Worm (Caenorhabditis elegans): Measurements from ENCODE around the gene C54H2.4.
A peak's percentile ranks its signal among the peaks of the same experiment; 100 is the strongest.

C54H2.4 gene

ce11 chrX:5801156-5801592, 30.6 kb upstream of the C54H2.4 start (continued):
- TF ChIP-seq lin-29 (GFP tag; IDR thresholded peaks at IDR 0.05): peak; percentile 64; the same call in 1 of the 2 replicates
- peak; percentile 26 for TF ChIP-seq ceh-28 (tag; optimal IDR thresholded peaks at IDR 0.05)
- peak; percentile 68 for TF ChIP-seq T20F7.1 (GFP tag; optimal IDR thresholded peaks at IDR 0.05)
- peak; percentile 67 for TF ChIP-seq nhr-10 (tag; optimal IDR thresholded peaks at IDR 0.05)
- TF ChIP-seq daf-16 (GFP tag; optimal IDR thresholded peaks at IDR 0.05): peak; percentile 86 to 90
- peak; percentile 75 for TF ChIP-seq daf-16 (tag; optimal IDR thresholded peaks at IDR 0.05)
- TF ChIP-seq dmd-9 (GFP tag; IDR thresholded peaks at IDR 0.05): peak; percentile 86
- TF ChIP-seq unc-62 (GFP tag; optimal IDR thresholded peaks at IDR 0.05 in 1 of 2): peak in 1 of 2 experiments; percentile 57
- no peak for TF ChIP-seq unc-62 (tag; optimal IDR thresholded peaks at IDR 0.05)
- no peak for TF ChIP-seq daf-8 (GFP tag; IDR thresholded peaks at IDR 0.05)
- TF ChIP-seq hlh-30 (tag; optimal IDR thresholded peaks at IDR 0.05; ENCODE audit: insufficient read depth): peak; percentile 81
- peak; percentile 90 for TF ChIP-seq spr-3 (GFP tag; optimal IDR thresholded peaks at IDR 0.05)
- TF ChIP-seq egl-27 (tag; optimal IDR thresholded peaks at IDR 0.05): peak; percentile 74
- peak; percentile 87 for TF ChIP-seq mes-2 (tag; optimal IDR thresholded peaks at IDR 0.05; ENCODE audit: poor library complexity, severe bottlenecking)
- TF ChIP-seq hif-1 (tag; optimal IDR thresholded peaks at IDR 0.05): peak; percentile 59 to 63
- TF ChIP-seq tra-1 (GFP tag; IDR thresholded peaks at IDR 0.05): peak; percentile 88
- no peak for TF ChIP-seq ZK546.5 (tag; optimal IDR thresholded peaks at IDR 0.05)
- no peak for TF ChIP-seq fos-1 (tag; optimal IDR thresholded peaks at IDR 0.05)
- TF ChIP-seq mdl-1 (tag; optimal IDR thresholded peaks at IDR 0.05): peak; percentile 47 to 74
- TF ChIP-seq lin-38 (GFP tag; IDR thresholded peaks at IDR 0.05): peak; percentile 84
- TF ChIP-seq skn-1 (tag; optimal IDR thresholded peaks at IDR 0.05): no peak
- peak; percentile 92 for TF ChIP-seq vab-7 (GFP tag; IDR thresholded peaks at IDR 0.05)
- TF ChIP-seq zfp-2 (tag; optimal IDR thresholded peaks at IDR 0.05): peak; percentile 48
- no peak for TF ChIP-seq ztf-11 (tag; optimal IDR thresholded peaks at IDR 0.05)
- peak; percentile 7 for TF ChIP-seq pqm-1 (tag; optimal IDR thresholded peaks at IDR 0.05)
- TF ChIP-seq nhr-25 (tag; optimal IDR thresholded peaks at IDR 0.05; ENCODE audit: borderline replicate concordance, insufficient read depth): peak; percentile 89
- TF ChIP-seq saeg-2 (GFP tag; IDR thresholded peaks at IDR 0.05): peak; percentile 87; the same call in 1 of the 2 replicates
- TF ChIP-seq ceh-62 (tag; optimal IDR thresholded peaks at IDR 0.05): no peak
- TF ChIP-seq nhr-41 (GFP tag; IDR thresholded peaks at IDR 0.05): 0 out of 2 replicates have a peak, but pooled peaks have one; percentile 53
- peak; percentile 83 for TF ChIP-seq nhr-42 (GFP tag; IDR thresholded peaks at IDR 0.05)
- TF ChIP-seq F26F4.8 (GFP tag; conservative IDR thresholded peaks at IDR 0.05): peak; percentile 39; the same call in 1 of the 2 replicates
- peak; percentile 85 for TF ChIP-seq mdt-29 (GFP tag; IDR thresholded peaks at IDR 0.05)
- peak; percentile 37 for TF ChIP-seq attf-4 (tag; optimal IDR thresholded peaks at IDR 0.05)
- TF ChIP-seq gei-8 (GFP tag; optimal IDR thresholded peaks at IDR 0.05): peak; percentile 93
- peak; percentile 83 for TF ChIP-seq hlh-11 (tag; optimal IDR thresholded peaks at IDR 0.05)
- peak; percentile 82; the same call in 1 of the 2 replicates for TF ChIP-seq tag-97 (GFP tag; IDR thresholded peaks at IDR 0.05)
- peak; percentile 91 for TF ChIP-seq ces-1 (GFP tag; optimal IDR thresholded peaks at IDR 0.05)
- peak; percentile 94 for TF ChIP-seq dmd-8 (GFP tag; IDR thresholded peaks at IDR 0.05)
- TF ChIP-seq D1046.2 (GFP tag; IDR thresholded peaks at IDR 0.05): peak; percentile 47; the same call in 1 of the 2 replicates
- TF ChIP-seq daf-19 (GFP tag; conservative IDR thresholded peaks at IDR 0.05): peak; percentile 92
- peak; percentile 89 for TF ChIP-seq ztf-7 (tag; optimal IDR thresholded peaks at IDR 0.05)
- peak; percentile 57 for TF ChIP-seq fkh-10 (GFP tag; optimal IDR thresholded peaks at IDR 0.05)
- TF ChIP-seq ctbp-1 (GFP tag; IDR thresholded peaks at IDR 0.05): peak; percentile 98
- peak; percentile 92 for TF ChIP-seq rbr-2 (tag; optimal IDR thresholded peaks at IDR 0.05)
- TF ChIP-seq zip-11 (GFP tag; IDR thresholded peaks at IDR 0.05): 0 out of 2 replicates have a peak, but pooled peaks have one; percentile 26
- peak; percentile 48 for TF ChIP-seq nhr-77 (tag; optimal IDR thresholded peaks at IDR 0.05)
- TF ChIP-seq aha-1 (tag): peak; percentile 98
- TF ChIP-seq sdz-12 (GFP tag; optimal IDR thresholded peaks at IDR 0.05): peak; percentile 76
- no peak for TF ChIP-seq nhr-76 (tag; optimal IDR thresholded peaks at IDR 0.05)
- peak; percentile 76; the same call in 1 of the 2 replicates for TF ChIP-seq Y75B8A.6 (GFP tag; IDR thresholded peaks at IDR 0.05)
- TF ChIP-seq T26A8.4 (GFP tag; IDR thresholded peaks at IDR 0.05): peak; percentile 93

Measured in whole organism, L4 larva.